Worm (Caenorhabditis elegans) whole organism, L2 larva: ENCODE data around the gene F44E7.5.

ENCODE experiments used
- C34F6.9 ChIP-seq: fragments of 150-350 bp; optimal IDR thresholded peaks from 2 replicates; lab custom pipeline; 2014; ENCODE audit warnings: missing biosample characterization, missing genetic modification characterization
- F13H6.1 ChIP-seq: sonication (generic microtip); optimal IDR thresholded peaks from 2 replicates; lab custom pipeline; 2016; ENCODE audit warnings: missing genetic modification characterization, missing compliant biosample characterization
- R02D3.7 ChIP-seq: fragments of 150-350 bp; optimal IDR thresholded peaks from 2 replicates; lab custom pipeline; 2014; ENCODE audit warnings: missing biosample characterization, missing genetic modification characterization
- Y55F3AM.14 ChIP-seq: fragments of 200-800 bp; sonication (Bioruptor generic); optimal IDR thresholded peaks from 2 replicates; lab custom pipeline; 2018; ENCODE audit warnings: mild to moderate bottlenecking, missing genetic modification characterization, missing compliant biosample characterization
- ZK546.5 ChIP-seq: sonication (generic microtip); optimal IDR thresholded peaks from 2 replicates; lab custom pipeline; 2017; ENCODE audit warnings: missing biosample characterization, missing genetic modification characterization
- alr-1 ChIP-seq: fragments of 150-350 bp; optimal IDR thresholded peaks from 2 replicates; lab custom pipeline; 2014; ENCODE audit warnings: missing biosample characterization, missing genetic modification characterization
- ama-1 ChIP-seq: fragments of 150-350 bp; optimal IDR thresholded peaks from 2 replicates; lab custom pipeline; 2018; ENCODE audit warnings: inconsistent platforms
- blmp-1 ChIP-seq: sonication (generic microtip); optimal IDR thresholded peaks from 2 replicates; lab custom pipeline; 2017; ENCODE audit warnings: missing genetic modification characterization, mild to moderate bottlenecking, missing compliant biosample characterization, antibody characterized with exemption, moderate library complexity; ENCODE audit not compliant: insufficient read depth
- ceh-16 ChIP-seq: fragments of 150-350 bp; optimal IDR thresholded peaks from 2 replicates; lab custom pipeline; 2014; ENCODE audit warnings: missing biosample characterization, missing genetic modification characterization
- crh-2 ChIP-seq: sonication (generic microtip); optimal IDR thresholded peaks from 2 replicates; lab custom pipeline; 2017; ENCODE audit warnings: missing biosample characterization, missing genetic modification characterization
- egl-27 ChIP-seq: sonication (generic microtip); optimal IDR thresholded peaks from 3 replicates; lab custom pipeline; 2017; ENCODE audit warnings: missing biosample characterization, missing genetic modification reagents, missing genetic modification characterization
- elt-1 ChIP-seq: fragments of 150-350 bp; optimal IDR thresholded peaks from 2 replicates; lab custom pipeline; 2014; ENCODE audit warnings: missing biosample characterization, missing genetic modification characterization
- elt-3 ChIP-seq: sonication (generic microtip); optimal IDR thresholded peaks from 2 replicates; lab custom pipeline; 2017; ENCODE audit warnings: missing biosample characterization, missing genetic modification characterization
- fos-1 ChIP-seq: fragments of 150-350 bp; optimal IDR thresholded peaks from 2 replicates; lab custom pipeline; 2014; ENCODE audit warnings: missing biosample characterization, missing genetic modification characterization
- gmeb-1 ChIP-seq: fragments of 150-350 bp; optimal IDR thresholded peaks from 2 replicates; lab custom pipeline; 2014; ENCODE audit warnings: missing biosample characterization, missing genetic modification characterization
- lin-11 ChIP-seq: fragments of 150-350 bp; sonication (generic microtip); optimal IDR thresholded peaks from 2 replicates; lab custom pipeline; 2014; ENCODE audit warnings: missing biosample characterization, missing genetic modification characterization, inconsistent platforms, mixed read lengths
- lin-13 ChIP-seq: fragments of 150-350 bp; optimal IDR thresholded peaks from 2 replicates; lab custom pipeline; 2014; ENCODE audit warnings: missing biosample characterization, missing genetic modification reagents, missing genetic modification characterization
- lin-39 ChIP-seq: fragments of 150-350 bp; optimal IDR thresholded peaks from 2 replicates; lab custom pipeline; 2014; ENCODE audit warnings: missing biosample characterization, missing genetic modification reagents, missing genetic modification characterization
- lsy-2 ChIP-seq, 2 experiments: fragments of 150-350 bp in 1 of 2; sonication (generic microtip) in 1 of 2; optimal IDR thresholded peaks; 2 replicates each; lab custom pipeline; 2014 to 2017; ENCODE audit warnings: missing biosample characterization in 2 of 2, missing genetic modification characterization in 2 of 2
- mab-5 ChIP-seq: fragments of 150-350 bp; optimal IDR thresholded peaks from 2 replicates; lab custom pipeline; 2014; ENCODE audit warnings: missing biosample characterization, missing genetic modification characterization
- mdl-1 ChIP-seq, 2 experiments: fragments of 150-350 bp in 1 of 2; sonication (generic microtip) in 1 of 2; optimal IDR thresholded peaks; 2 replicates each; lab custom pipeline; 2017; ENCODE audit warnings: missing biosample characterization in 2 of 2, missing genetic modification characterization in 2 of 2
- nhr-11 ChIP-seq: fragments of 150-350 bp; optimal IDR thresholded peaks from 2 replicates; lab custom pipeline; 2014; ENCODE audit warnings: missing biosample characterization, missing genetic modification characterization
- nhr-12 ChIP-seq: fragments of 150-350 bp; optimal IDR thresholded peaks from 2 replicates; lab custom pipeline; 2014; ENCODE audit warnings: missing biosample characterization, missing genetic modification characterization
- nhr-129 ChIP-seq: fragments of 150-350 bp; optimal IDR thresholded peaks from 2 replicates; lab custom pipeline; 2014; ENCODE audit warnings: missing biosample characterization, missing genetic modification characterization
- nhr-21 ChIP-seq: fragments of 150-350 bp; optimal IDR thresholded peaks from 2 replicates; lab custom pipeline; 2014; ENCODE audit warnings: missing biosample characterization, missing genetic modification characterization
- nhr-23 ChIP-seq: fragments of 150-350 bp; optimal IDR thresholded peaks from 2 replicates; lab custom pipeline; 2014; ENCODE audit warnings: missing biosample characterization, missing genetic modification reagents, missing genetic modification characterization
- nhr-237 ChIP-seq: fragments of 150-350 bp; optimal IDR thresholded peaks from 2 replicates; lab custom pipeline; 2014; ENCODE audit warnings: missing biosample characterization, missing genetic modification characterization
- nhr-25 ChIP-seq: fragments of 150-350 bp; sonication (generic microtip); optimal IDR thresholded peaks from 3 replicates; lab custom pipeline; 2014; ENCODE audit warnings: missing biosample characterization, missing genetic modification characterization
- nhr-6 ChIP-seq: fragments of 150-350 bp; optimal IDR thresholded peaks from 2 replicates; lab custom pipeline; 2014; ENCODE audit warnings: missing biosample characterization, missing genetic modification characterization
- nhr-77 ChIP-seq: fragments of 150-350 bp; optimal IDR thresholded peaks from 2 replicates; lab custom pipeline; 2014; ENCODE audit warnings: missing biosample characterization, missing genetic modification characterization
- peb-1 ChIP-seq: fragments of 150-350 bp; optimal IDR thresholded peaks from 2 replicates; lab custom pipeline; 2014; ENCODE audit warnings: missing biosample characterization, missing genetic modification characterization
- sem-4 ChIP-seq: fragments of 150-350 bp; optimal IDR thresholded peaks from 2 replicates; lab custom pipeline; 2014; ENCODE audit warnings: missing biosample characterization, missing genetic modification reagents, missing genetic modification characterization
- skn-1 ChIP-seq: sonication (generic microtip); optimal IDR thresholded peaks from 2 replicates; lab custom pipeline; 2017; ENCODE audit warnings: missing biosample characterization, missing genetic modification characterization
- sma-3 ChIP-seq: sonication (generic microtip); optimal IDR thresholded peaks from 2 replicates; lab custom pipeline; 2016; ENCODE audit warnings: missing genetic modification reagents, missing genetic modification characterization, missing compliant biosample characterization
- sma-9 ChIP-seq, 2 experiments: fragments of 150-350 bp in 1 of 2; sonication (generic microtip) in 1 of 2; optimal IDR thresholded peaks; 2 replicates each; lab custom pipeline; 2014 to 2016; ENCODE audit warnings: missing genetic modification characterization in 2 of 2, mild to moderate bottlenecking in 1 of 2, missing biosample characterization in 1 of 2, missing compliant biosample characterization in 1 of 2, missing genetic modification reagents in 1 of 2, moderate library complexity in 1 of 2
- snpc-4 ChIP-seq: fragments of 150-350 bp; optimal IDR thresholded peaks from 2 replicates; lab custom pipeline; 2014; ENCODE audit warnings: missing biosample characterization, missing genetic modification characterization
- unc-39 ChIP-seq: fragments of 150-350 bp; optimal IDR thresholded peaks from 2 replicates; lab custom pipeline; 2014; ENCODE audit warnings: missing biosample characterization, missing genetic modification characterization
- unc-55 ChIP-seq: fragments of 150-350 bp; sonication (generic microtip); optimal IDR thresholded peaks from 3 replicates; lab custom pipeline; 2014; ENCODE audit warnings: missing biosample characterization, missing genetic modification reagents, missing genetic modification characterization
- unc-62 ChIP-seq: fragments of 150-350 bp; optimal IDR thresholded peaks from 2 replicates; lab custom pipeline; 2014; ENCODE audit warnings: missing biosample characterization, missing genetic modification reagents, missing genetic modification characterization
- zag-1 ChIP-seq: fragments of 150-350 bp; optimal IDR thresholded peaks from 2 replicates; lab custom pipeline; 2014; ENCODE audit warnings: missing biosample characterization, missing genetic modification characterization
- ztf-1 ChIP-seq: fragments of 200-800 bp; sonication (Bioruptor generic); conservative IDR thresholded peaks from 2 replicates; pipeline ENCODE4 v1.3.6; 2022; ENCODE audit warnings: missing genetic modification characterization, missing compliant biosample characterization
- ztf-11 ChIP-seq: sonication (generic microtip); optimal IDR thresholded peaks from 2 replicates; lab custom pipeline; 2017; ENCODE audit warnings: missing biosample characterization, missing genetic modification characterization
- ztf-4 ChIP-seq: fragments of 150-350 bp; optimal IDR thresholded peaks from 2 replicates; lab custom pipeline; 2014; ENCODE audit warnings: missing biosample characterization, missing genetic modification characterization

The F44E7.5 gene

ce11 chrV:5821451-5822143 is 40.9 kb upstream of the F44E7.5 start:
- no peak for TF ChIP-seq gmeb-1 (tag; lab: Kevin White, UChicago)
- no peak for TF ChIP-seq nhr-237 (tag; lab: Kevin White, UChicago)
- TF ChIP-seq peb-1 (tag; lab: Kevin White, UChicago): no peak
- TF ChIP-seq ztf-11 (tag; lab: Kevin White, UChicago): no peak
- no peak for TF ChIP-seq Y55F3AM.14 (GFP tag; lab: Kevin White, UChicago)
- TF ChIP-seq nhr-11 (tag; lab: Kevin White, UChicago): no peak
- no peak for TF ChIP-seq ztf-1
- no peak for TF ChIP-seq lin-11 (tag; lab: Kevin White, UChicago)
- no peak for TF ChIP-seq mdl-1 (tag; optimal IDR thresholded peaks at IDR 0.05; lab: Kevin White, UChicago)
- no peak for TF ChIP-seq F13H6.1 (tag; lab: Kevin White, UChicago)
- TF ChIP-seq skn-1 (tag; lab: Kevin White, UChicago): no peak
- peak; percentile 72 for TF ChIP-seq sma-3 (GFP tag; lab: Kevin White, UChicago)
- TF ChIP-seq nhr-129 (tag; lab: Kevin White, UChicago): no peak
- no peak for TF ChIP-seq unc-39 (tag; lab: Kevin White, UChicago)
- no peak for TF ChIP-seq unc-62 (GFP tag; lab: Kevin White, UChicago)
- peak; percentile 54 for TF ChIP-seq nhr-25
- TF ChIP-seq nhr-6: no peak
- TF ChIP-seq alr-1 (tag; lab: Kevin White, UChicago): no peak
- TF ChIP-seq fos-1 (tag; lab: Kevin White, UChicago): peak; percentile 87
- no peak for TF ChIP-seq lin-13 (GFP tag; lab: Kevin White, UChicago)
- no peak for TF ChIP-seq C34F6.9 (tag; lab: Kevin White, UChicago)
- no peak for TF ChIP-seq lsy-2 (tag; optimal IDR thresholded peaks at IDR 0.05; lab: Kevin White, UChicago)
- TF ChIP-seq blmp-1 (tag; lab: Kevin White, UChicago): peak; percentile 47
- TF ChIP-seq elt-3 (tag; lab: Kevin White, UChicago): no peak
- no peak for TF ChIP-seq snpc-4
- TF ChIP-seq ztf-4 (tag; lab: Kevin White, UChicago): no peak
- no peak for TF ChIP-seq mab-5 (tag; lab: Kevin White, UChicago)
- peak; percentile 29 for TF ChIP-seq crh-2 (tag; lab: Kevin White, UChicago)
- no peak for TF ChIP-seq unc-55
- no peak for TF ChIP-seq ZK546.5 (tag; lab: Kevin White, UChicago)
- no peak for TF ChIP-seq nhr-23 (tag; lab: Kevin White, UChicago)
- TF ChIP-seq ceh-16 (tag; lab: Kevin White, UChicago): no peak
- no peak for TF ChIP-seq sem-4 (tag; lab: Kevin White, UChicago)
- no peak for TF ChIP-seq nhr-77
- TF ChIP-seq sma-9 (GFP tag; optimal IDR thresholded peaks at IDR 0.05; lab: Kevin White, UChicago): peak; percentile 79
- TF ChIP-seq sma-9 (tag; optimal IDR thresholded peaks at IDR 0.05; lab: Kevin White, UChicago): no peak
- no peak for TF ChIP-seq nhr-21
- no peak for TF ChIP-seq elt-1 (tag; lab: Kevin White, UChicago)
- no peak for TF ChIP-seq nhr-12 (tag; lab: Kevin White, UChicago)
- no peak for TF ChIP-seq egl-27
- no peak for TF ChIP-seq ama-1 (lab: Kevin White, UChicago)

ce11 chrV:5820401-5820800 is 39.7 kb upstream of the F44E7.5 start:
- TF ChIP-seq unc-55 (no peak), zag-1 (no peak), nhr-129 (tag; lab: Kevin White, UChicago) (peak; percentile 15), elt-1 (tag; lab: Kevin White, UChicago) (no peak), unc-39 (tag; lab: Kevin White, UChicago) (no peak), peb-1 (tag; lab: Kevin White, UChicago) (no peak), lsy-2 (tag; optimal IDR thresholded peaks at IDR 0.05; lab: Kevin White, UChicago) (no peak), nhr-11 (tag; lab: Kevin White, UChicago) (no peak), Y55F3AM.14 (GFP tag; lab: Kevin White, UChicago) (no peak), lin-39 (no peak), R02D3.7 (no peak), ama-1 (lab: Kevin White, UChicago) (no peak), sma-3 (GFP tag; lab: Kevin White, UChicago) (peak; percentile 90), sma-9 (GFP tag; optimal IDR thresholded peaks at IDR 0.05; lab: Kevin White, UChicago) (peak; percentile 69), sma-9 (tag; optimal IDR thresholded peaks at IDR 0.05; lab: Kevin White, UChicago) (no peak), ZK546.5 (tag; lab: Kevin White, UChicago) (no peak), ztf-1 (no peak), C34F6.9 (tag; lab: Kevin White, UChicago) (no peak), F13H6.1 (tag; lab: Kevin White, UChicago) (no peak)
